Worm (Caenorhabditis elegans) whole organism, L1 larva: ENCODE results near the gene nhr-56.

ENCODE experiments used
- ama-1 ChIP-seq: fragments of 150-350 bp; optimal IDR thresholded peaks from 2 replicates; lab custom pipeline; 2014
- blmp-1 ChIP-seq: fragments of 150-350 bp; optimal IDR thresholded peaks from 2 replicates; lab custom pipeline; 2014; ENCODE audit warnings: missing biosample characterization, missing genetic modification characterization
- jun-1 ChIP-seq: fragments of 150-350 bp; optimal IDR thresholded peaks from 2 replicates; lab custom pipeline; 2014; ENCODE audit warnings: missing biosample characterization, missing genetic modification reagents, missing genetic modification characterization
- nhr-11 ChIP-seq: fragments of 150-350 bp; optimal IDR thresholded peaks from 2 replicates; lab custom pipeline; 2014; ENCODE audit warnings: missing biosample characterization, missing genetic modification characterization
- nhr-28 ChIP-seq: fragments of 150-350 bp; optimal IDR thresholded peaks from 2 replicates; lab custom pipeline; 2014; ENCODE audit warnings: missing biosample characterization, missing genetic modification characterization
- nhr-76 ChIP-seq: sonication (generic microtip); optimal IDR thresholded peaks from 2 replicates; lab custom pipeline; 2017; ENCODE audit warnings: missing biosample characterization, missing genetic modification characterization
- nhr-90 ChIP-seq: sonication (generic microtip); optimal IDR thresholded peaks from 2 replicates; lab custom pipeline; 2016; ENCODE audit warnings: mild to moderate bottlenecking, missing genetic modification characterization, missing compliant biosample characterization; ENCODE audit not compliant: poor library complexity
- skn-1 ChIP-seq: fragments of 150-350 bp; optimal IDR thresholded peaks from 2 replicates; lab custom pipeline; 2014; ENCODE audit warnings: missing biosample characterization, missing genetic modification characterization
- ztf-4 ChIP-seq: fragments of 150-350 bp; optimal IDR thresholded peaks from 2 replicates; lab custom pipeline; 2014; ENCODE audit warnings: missing biosample characterization, missing genetic modification characterization

DNA sequence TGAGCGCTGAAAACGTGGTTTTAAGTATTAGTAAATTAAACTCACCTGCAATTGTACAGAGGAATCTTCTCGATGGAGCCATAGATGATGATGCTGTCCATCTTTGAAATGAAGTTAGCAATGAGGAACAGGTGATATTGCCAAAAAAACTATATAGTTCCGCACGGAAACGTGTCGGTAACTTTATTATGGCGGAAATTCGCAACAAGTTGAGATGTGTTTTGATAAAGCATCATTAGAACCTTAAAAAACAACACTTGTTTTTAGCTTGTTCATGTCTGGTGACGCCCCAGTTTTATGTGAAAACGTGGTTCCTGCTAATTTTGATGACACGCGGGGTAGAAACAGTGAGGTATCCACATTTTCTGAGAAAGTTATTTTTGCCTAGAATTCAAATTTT, 12.6 kb upstream of the nhr-56 start, which contains the start of gene srt-40:
- TF ChIP-seq nhr-11, result no peak
- TF ChIP-seq ama-1 (lab: Kevin White, UChicago), result no peak
- no peak for TF ChIP-seq blmp-1 (tag; lab: Kevin White, UChicago)
- no peak for TF ChIP-seq jun-1 (tag; lab: Kevin White, UChicago)
- TF ChIP-seq nhr-28 (tag; lab: Kevin White, UChicago), result no peak
- no peak for TF ChIP-seq skn-1 (tag; lab: Kevin White, UChicago)
- TF ChIP-seq nhr-76, result no peak
- TF ChIP-seq ztf-4 (tag; lab: Kevin White, UChicago), result no peak
- no peak for TF ChIP-seq nhr-90 (tag; lab: Kevin White, UChicago)
